Fruit fly (Drosophila melanogaster) whole organism: ENCODE measurements around the gene GABA-B-R2.

Experiments
- Dll ChIP-seq: fragments of >200 bp; optimal IDR thresholded peaks from 2 replicates; lab custom pipeline; 2017
- pan ChIP-seq: fragments of >200 bp; optimal IDR thresholded peaks from 2 replicates; lab custom pipeline; 2017
- psq ChIP-seq: fragments of >200 bp; optimal IDR thresholded peaks from 2 replicates; lab custom pipeline; 2017
- usp ChIP-seq: fragments of >200 bp; optimal IDR thresholded peaks from 2 replicates; lab custom pipeline; 2017; ENCODE audit warnings: missing biosample characterization, missing genetic modification characterization, mixed read lengths

- no peak for TF ChIP-seq pan (lab: Kevin White, UChicago)
- TF ChIP-seq usp (GFP tag; lab: Kevin White, UChicago): no peak
- no peak for TF ChIP-seq psq (lab: Kevin White, UChicago)
- TF ChIP-seq Dll (lab: Kevin White, UChicago): no peak
These were observed 49.0 kb downstream of the GABA-B-R2 start for dm6 chr3R:21726593-21726992.
